Fruit fly (Drosophila melanogaster) whole organism, embryonic: ENCODE results near the gene alpha-Man-Ia.
A peak's percentile ranks its signal among the peaks of the same experiment; 100 is the strongest.

Experiments used
- ATbp ChIP-seq: fragments of 200-800 bp; sonication (Bioruptor generic); optimal IDR thresholded peaks from 2 replicates; lab custom pipeline; 2017; ENCODE audit warnings: missing biosample characterization, mild to moderate bottlenecking, missing genetic modification characterization, missing genetic modification reagents
- Awh ChIP-seq: fragments of 200-800 bp; sonication (Bioruptor generic); IDR thresholded peaks from 2 replicates; pipeline ENCODE4, ENCODE4 v1.3.6; 2022; ENCODE audit warnings: missing biosample characterization, missing genetic modification characterization
- BtbVII ChIP-seq: fragments of 200-800 bp; sonication (Bioruptor generic); optimal IDR thresholded peaks from 3 replicates; lab custom pipeline; 2017; ENCODE audit warnings: missing biosample characterization, mild to moderate bottlenecking, missing genetic modification characterization
- CG10147 ChIP-seq: fragments of 200-800 bp; sonication (Bioruptor generic); optimal IDR thresholded peaks from 2 replicates; lab custom pipeline; 2019; ENCODE audit warnings: missing biosample characterization, mild to moderate bottlenecking, missing genetic modification characterization, moderate library complexity
- CG10366 ChIP-seq: fragments of 200-800 bp; sonication (Bioruptor generic); IDR thresholded peaks from 2 replicates; pipeline ENCODE4 v1.3.6; 2022; ENCODE audit warnings: missing biosample characterization, missing genetic modification characterization
- CG12769 ChIP-seq: fragments of 200-800 bp; sonication (Bioruptor generic); optimal IDR thresholded peaks from 2 replicates; lab custom pipeline; 2019; ENCODE audit warnings: missing biosample characterization, mild to moderate bottlenecking, missing genetic modification characterization, moderate library complexity
- CG12942 ChIP-seq: fragments of 200-800 bp; sonication (Bioruptor generic); optimal IDR thresholded peaks from 3 replicates; lab custom pipeline; 2016; ENCODE audit warnings: missing biosample characterization, missing genetic modification characterization
- CG13287 ChIP-seq: fragments of 200-800 bp; sonication (Bioruptor generic); IDR thresholded peaks from 2 replicates; pipeline ENCODE4 v1.3.6; 2022; ENCODE audit warnings: missing biosample characterization, missing genetic modification characterization; ENCODE audit not compliant: partially characterized antibody
- CG13894 ChIP-seq: fragments of 200-800 bp; sonication (Bioruptor generic); optimal IDR thresholded peaks from 3 replicates; lab custom pipeline; 2018; ENCODE audit warnings: missing biosample characterization, mild to moderate bottlenecking, missing genetic modification characterization, moderate library complexity
- CG16815 ChIP-seq: fragments of 200-800 bp; sonication (Bioruptor generic); optimal IDR thresholded peaks from 3 replicates; lab custom pipeline; 2017; ENCODE audit warnings: missing biosample characterization, mild to moderate bottlenecking, missing genetic modification characterization
- CG18262 ChIP-seq: fragments of 200-800 bp; optimal IDR thresholded peaks from 3 replicates; lab custom pipeline; 2019; ENCODE audit warnings: missing biosample characterization, mild to moderate bottlenecking, missing genetic modification characterization, moderate library complexity
- CG30403 ChIP-seq: fragments of 200-800 bp; sonication (Bioruptor generic); optimal IDR thresholded peaks from 3 replicates; lab custom pipeline; 2016; ENCODE audit warnings: missing biosample characterization, missing genetic modification characterization
- CG3838 ChIP-seq: fragments of 200-800 bp; sonication (Bioruptor generic); optimal IDR thresholded peaks from 3 replicates; lab custom pipeline; 2016; ENCODE audit warnings: missing biosample characterization, missing genetic modification characterization
- CG43689 ChIP-seq: fragments of 200-800 bp; sonication (Bioruptor generic); IDR thresholded peaks from 2 replicates; pipeline ENCODE4 v1.3.6; 2022; ENCODE audit warnings: missing biosample characterization, missing genetic modification characterization
- CG4854 ChIP-seq: fragments of 200-800 bp; sonication (Bioruptor generic); optimal IDR thresholded peaks from 2 replicates; lab custom pipeline; 2016; ENCODE audit warnings: missing biosample characterization, missing genetic modification characterization, inconsistent platforms
- CG6272 ChIP-seq: fragments of 200-800 bp; sonication (Bioruptor generic); IDR thresholded peaks from 2 replicates; pipeline ENCODE4 v1.3.6; 2022; ENCODE audit warnings: missing biosample characterization, missing genetic modification characterization
- CG7745 ChIP-seq: fragments of 200-800 bp; sonication (Bioruptor generic); optimal IDR thresholded peaks from 2 replicates; lab custom pipeline; 2018; ENCODE audit warnings: missing biosample characterization, mild to moderate bottlenecking, missing genetic modification characterization, moderate library complexity
- CG7786 ChIP-seq: fragments of 200-800 bp; sonication (Bioruptor generic); optimal IDR thresholded peaks from 2 replicates; lab custom pipeline; 2016; ENCODE audit warnings: missing biosample characterization, missing genetic modification characterization
- Doc2 ChIP-seq: fragments of 200-800 bp; sonication (Bioruptor generic); IDR thresholded peaks from 2 replicates; pipeline ENCODE4 v1.3.6; 2022; ENCODE audit warnings: missing biosample characterization, missing genetic modification characterization
- E2f2 ChIP-seq: fragments of 200-800 bp; sonication (Bioruptor generic); IDR thresholded peaks from 2 replicates; pipeline ENCODE4 v1.3.6; 2022; ENCODE audit warnings: missing biosample characterization, missing genetic modification characterization
- Ets65A ChIP-seq: fragments of 200-800 bp; sonication (Bioruptor generic); peaks from one replicate; lab custom pipeline; 2016; ENCODE audit warnings: missing biosample characterization, missing genetic modification characterization
- Fer3 ChIP-seq: fragments of 200-800 bp; sonication (Bioruptor generic); optimal IDR thresholded peaks from 2 replicates; lab custom pipeline; 2018; ENCODE audit warnings: missing biosample characterization, mild to moderate bottlenecking, missing genetic modification characterization, moderate library complexity
- HLH3B ChIP-seq: fragments of 200-800 bp; sonication (Bioruptor generic); IDR thresholded peaks from 2 replicates; pipeline ENCODE4 v1.3.6; 2022; ENCODE audit warnings: missing biosample characterization, missing genetic modification characterization
- Hsf ChIP-seq: fragments of 200-800 bp; sonication (Bioruptor generic); optimal IDR thresholded peaks from 3 replicates; lab custom pipeline; 2016; ENCODE audit warnings: missing biosample characterization, missing genetic modification characterization
- Meics ChIP-seq: fragments of 200-800 bp; sonication (Bioruptor generic); optimal IDR thresholded peaks from 2 replicates; lab custom pipeline; 2017; ENCODE audit warnings: missing biosample characterization, mild to moderate bottlenecking, missing genetic modification characterization
- Neu2 ChIP-seq: fragments of 200-800 bp; sonication (Bioruptor generic); optimal IDR thresholded peaks from 3 replicates; lab custom pipeline; 2016; ENCODE audit warnings: missing biosample characterization, missing genetic modification characterization, borderline replicate concordance
- Nf-YC ChIP-seq: fragments of 200-800 bp; optimal IDR thresholded peaks from 3 replicates; lab custom pipeline; 2019; ENCODE audit warnings: missing biosample characterization, mild to moderate bottlenecking, missing genetic modification characterization, moderate library complexity
- Oli ChIP-seq: fragments of 200-800 bp; sonication (Bioruptor generic); optimal IDR thresholded peaks from 2 replicates; lab custom pipeline; 2018; ENCODE audit warnings: missing biosample characterization, mild to moderate bottlenecking, missing genetic modification characterization, moderate library complexity
- Side ChIP-seq: fragments of 200-800 bp; sonication (Bioruptor generic); optimal IDR thresholded peaks from 2 replicates; lab custom pipeline; 2016; ENCODE audit warnings: missing biosample characterization, missing genetic modification characterization
- Spps ChIP-seq: fragments of 200-800 bp; sonication (Bioruptor generic); optimal IDR thresholded peaks from 2 replicates; lab custom pipeline; 2018; ENCODE audit warnings: missing biosample characterization, mild to moderate bottlenecking, missing genetic modification characterization
- ara ChIP-seq: fragments of 200-800 bp; sonication (Bioruptor generic); IDR thresholded peaks from 2 replicates; pipeline ENCODE4 v1.3.6; 2022; ENCODE audit warnings: missing biosample characterization, missing genetic modification characterization
- bsh ChIP-seq, 2 experiments: fragments of 200-800 bp; sonication (Bioruptor generic); optimal IDR thresholded peaks; 2 replicates each; lab custom pipeline; 2017 to 2018; ENCODE audit warnings: mild to moderate bottlenecking in 2 of 2, missing biosample characterization in 2 of 2, missing genetic modification characterization in 2 of 2, moderate library complexity in 1 of 2
- btn ChIP-seq: fragments of 200-800 bp; sonication (Bioruptor generic); optimal IDR thresholded peaks from 2 replicates; lab custom pipeline; 2016; ENCODE audit warnings: missing biosample characterization, missing genetic modification characterization
- cas ChIP-seq: fragments of 200-800 bp; sonication (Bioruptor generic); IDR thresholded peaks from 2 replicates; pipeline ENCODE4 v1.3.6; 2022; ENCODE audit warnings: missing biosample characterization, missing genetic modification characterization
- chif ChIP-seq, 2 experiments: fragments of 200-800 bp; sonication (Bioruptor generic); optimal IDR thresholded peaks; 3 replicates each; lab custom pipeline; 2016; ENCODE audit warnings: missing biosample characterization in 2 of 2, missing genetic modification characterization in 2 of 2
- eve ChIP-seq, 2 experiments: fragments of >200 bp; optimal IDR thresholded peaks; 2 replicates each; lab custom pipeline; 2017; ENCODE audit warnings: missing biosample characterization in 2 of 2, missing genetic modification characterization in 2 of 2
- exex ChIP-seq: fragments of 200-800 bp; sonication (Bioruptor generic); optimal IDR thresholded peaks from 4 replicates; lab custom pipeline; 2018; ENCODE audit warnings: missing biosample characterization, mild to moderate bottlenecking, missing genetic modification characterization, moderate library complexity
- fd3F ChIP-seq: fragments of 200-800 bp; sonication (Bioruptor generic); optimal IDR thresholded peaks from 2 replicates; lab custom pipeline; 2018; ENCODE audit warnings: missing biosample characterization, mild to moderate bottlenecking, missing genetic modification characterization, moderate library complexity
- ftz-f1 ChIP-seq: fragments of 200-800 bp; sonication (Bioruptor generic); optimal IDR thresholded peaks from 2 replicates; lab custom pipeline; 2016; ENCODE audit warnings: missing biosample characterization, missing genetic modification characterization
- gfzf ChIP-seq: fragments of 200-800 bp; sonication (Bioruptor generic); optimal IDR thresholded peaks from 2 replicates; lab custom pipeline; 2016; ENCODE audit warnings: missing biosample characterization, mild to moderate bottlenecking, missing genetic modification characterization, moderate library complexity
- gt ChIP-seq: fragments of 200-800 bp; sonication (Bioruptor generic); IDR thresholded peaks from 2 replicates; pipeline ENCODE4 v1.3.6; 2022; ENCODE audit warnings: missing biosample characterization, missing genetic modification characterization
- hbn ChIP-seq: fragments of 200-800 bp; sonication (Bioruptor generic); IDR thresholded peaks from 2 replicates; pipeline ENCODE4 v1.3.6; 2022; ENCODE audit warnings: missing biosample characterization, missing genetic modification characterization; ENCODE audit not compliant: partially characterized antibody
- her ChIP-seq: fragments of 200-800 bp; sonication (Bioruptor generic); optimal IDR thresholded peaks from 2 replicates; lab custom pipeline; 2016; ENCODE audit warnings: missing biosample characterization, missing genetic modification characterization
- insv ChIP-seq, 2 experiments: fragments of 200-800 bp; sonication (Bioruptor generic); optimal IDR thresholded peaks; 3 replicates each; lab custom pipeline; 2016 to 2018; ENCODE audit warnings: missing biosample characterization in 2 of 2, missing genetic modification characterization in 2 of 2
- lola ChIP-seq, 3 experiments: fragments of >200 bp in 2 of 3; fragments of 200-800 bp in 1 of 3; sonication (Bioruptor generic) in 1 of 3; optimal IDR thresholded peaks; 2 replicates each; lab custom pipeline; 2017 to 2019; ENCODE audit warnings: missing biosample characterization in 3 of 3, missing genetic modification characterization in 3 of 3, mild to moderate bottlenecking in 1 of 3, moderate library complexity in 1 of 3
- odd ChIP-seq: fragments of 200-800 bp; sonication (Bioruptor generic); optimal IDR thresholded peaks from 2 replicates; lab custom pipeline; 2017; ENCODE audit warnings: missing biosample characterization, mild to moderate bottlenecking, missing genetic modification characterization
- sens ChIP-seq: fragments of 200-800 bp; sonication (Bioruptor generic); peaks from one replicate; lab custom pipeline; 2016; ENCODE audit warnings: missing biosample characterization, missing genetic modification characterization
- vvl ChIP-seq: fragments of 200-800 bp; sonication (Bioruptor generic); IDR thresholded peaks from 2 replicates; pipeline ENCODE4 v1.3.6; 2022; ENCODE audit warnings: missing biosample characterization, missing genetic modification characterization
- yki ChIP-seq: fragments of >200 bp; optimal IDR thresholded peaks from 3 replicates; lab custom pipeline; 2018

Gene alpha-Man-Ia

DNA sequence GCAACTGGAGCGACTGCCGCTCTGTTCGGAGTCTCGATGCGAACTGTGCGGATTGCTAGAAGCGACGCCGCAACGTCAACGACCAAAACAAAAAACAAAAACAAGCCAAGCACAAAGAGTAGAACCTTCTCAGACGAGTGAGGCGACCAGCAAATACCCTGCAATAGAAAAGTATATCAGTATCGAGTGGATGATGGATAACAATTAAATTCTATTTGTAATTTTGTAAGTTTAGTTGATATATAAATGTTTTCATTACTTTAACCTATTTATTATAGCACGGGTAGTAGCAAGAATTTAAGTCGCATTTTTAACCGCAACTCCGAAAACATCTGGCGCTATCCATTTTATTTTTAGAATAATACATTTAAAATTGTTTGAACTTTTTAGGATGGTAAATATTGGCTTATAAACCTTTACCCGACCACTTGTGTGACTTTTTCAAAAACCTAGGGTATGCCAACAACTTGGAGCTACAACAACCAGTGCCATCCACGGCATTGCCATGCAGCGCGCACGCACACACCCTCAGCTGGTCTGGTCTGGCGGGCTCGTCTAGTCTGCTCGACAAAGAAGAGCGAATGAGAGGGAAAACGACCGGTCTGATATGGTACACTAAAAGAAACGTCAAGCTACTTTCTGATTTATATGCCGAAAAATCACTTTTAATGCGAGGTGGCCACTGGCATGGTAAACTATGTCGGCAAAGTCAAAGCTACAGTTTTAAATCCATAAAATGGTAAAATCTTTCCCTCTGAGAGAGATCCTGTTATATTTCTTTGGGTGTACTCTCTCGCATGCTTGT, 60.3 kb downstream of the alpha-Man-Ia start, which contains the start of gene CG12643 (continued):
- TF ChIP-seq Awh (GFP tag; lab: Robert Waterston, UW): peak; percentile 96
- TF ChIP-seq exex (tag; lab: Kevin White, UChicago): peak; percentile 49
- peak in 1 of 2 experiments; percentile 85 for TF ChIP-seq eve (GFP tag; optimal IDR thresholded peaks at IDR 0.05; lab: Kevin White, UChicago)
- TF ChIP-seq odd: peak; percentile 83
- peak in 1 of 3 experiments; percentile 86 for TF ChIP-seq lola (GFP tag; optimal IDR thresholded peaks at IDR 0.05; lab: Kevin White, UChicago)
- peak; percentile 95 for TF ChIP-seq HLH3B (GFP tag; lab: Robert Waterston, UW)
- peak; percentile 75 for TF ChIP-seq CG6272 (GFP tag; lab: Robert Waterston, UW)
- TF ChIP-seq Neu2 (GFP tag; lab: Kevin White, UChicago): peak; percentile 78
- peak; percentile 50 for TF ChIP-seq ftz-f1
- TF ChIP-seq Nf-YC (tag; lab: Kevin White, UChicago): peak; percentile 79
- peak; percentile 96 for TF ChIP-seq CG12769 (tag; lab: Kevin White, UChicago)
- TF ChIP-seq Doc2: peak; percentile 70; the same call in 1 of the 2 replicates
- peak; percentile 74 for TF ChIP-seq E2f2
- TF ChIP-seq CG16815: peak; percentile 65
- no peak for TF ChIP-seq yki
- TF ChIP-seq Oli (tag; lab: Kevin White, UChicago): peak; percentile 78
- TF ChIP-seq btn (GFP tag; lab: Kevin White, UChicago): peak; percentile 94
- no peak for TF ChIP-seq cas (GFP tag; lab: Robert Waterston, UW)
- peak; percentile 80 for TF ChIP-seq CG18262
- peak; percentile 94 to 95 for TF ChIP-seq chif (GFP tag; optimal IDR thresholded peaks at IDR 0.05; lab: Kevin White, UChicago)
- TF ChIP-seq CG13894 (tag; lab: Kevin White, UChicago): peak; percentile 53
- TF ChIP-seq Fer3 (tag; lab: Kevin White, UChicago): peak; percentile 78
- peak; percentile 13 for TF ChIP-seq gfzf
- TF ChIP-seq CG4854: peak; percentile 78
- peak; percentile 94 for TF ChIP-seq her (GFP tag; lab: Kevin White, UChicago)
- peak; percentile 95 for TF ChIP-seq CG10366 (GFP tag; lab: Robert Waterston, UW)
- TF ChIP-seq CG7745 (tag; lab: Kevin White, UChicago): no peak
- TF ChIP-seq CG10147 (GFP tag; lab: Kevin White, UChicago): peak; percentile 77
- TF ChIP-seq vvl (GFP tag; lab: Robert Waterston, UW): peak; percentile 96
- peak; percentile 20 for TF ChIP-seq CG3838 (GFP tag; lab: Kevin White, UChicago)
- TF ChIP-seq ATbp: peak; percentile 94
- peak; percentile 51 for TF ChIP-seq fd3F (GFP tag; lab: Kevin White, UChicago)
- TF ChIP-seq gt (GFP tag; lab: Robert Waterston, UW): peak; percentile 83
- peak; percentile 75 for TF ChIP-seq BtbVII
- peak; percentile 27 to 70 for TF ChIP-seq insv (GFP tag; optimal IDR thresholded peaks at IDR 0.05; lab: Kevin White, UChicago)
- TF ChIP-seq bsh (GFP tag; optimal IDR thresholded peaks at IDR 0.05; lab: Kevin White, UChicago): peak; percentile 72 to 93
- TF ChIP-seq Hsf (GFP tag; lab: Kevin White, UChicago): peak; percentile 93
- TF ChIP-seq Side (GFP tag; lab: Kevin White, UChicago): peak; percentile 91
- TF ChIP-seq ara (GFP tag; lab: Robert Waterston, UW): peak; percentile 82
- peak; percentile 88 for TF ChIP-seq CG30403 (GFP tag; lab: Kevin White, UChicago)
- peak; percentile 86 for TF ChIP-seq Meics (GFP tag; lab: Kevin White, UChicago)
- peak; percentile 94 for TF ChIP-seq CG7786 (GFP tag; lab: Kevin White, UChicago)
- TF ChIP-seq sens (GFP tag; lab: Kevin White, UChicago): peak; percentile 99
- TF ChIP-seq Ets65A (GFP tag; lab: Kevin White, UChicago): peak; percentile 99
- TF ChIP-seq CG12942 (GFP tag; lab: Kevin White, UChicago): peak; percentile 89
- peak; percentile 13; the same call in 1 of the 2 replicates for TF ChIP-seq CG13287 (GFP tag; lab: Robert Waterston, UW)
- no peak for TF ChIP-seq hbn (GFP tag; lab: Robert Waterston, UW)
- peak; percentile 64 for TF ChIP-seq Spps
- peak; percentile 85 for TF ChIP-seq CG43689 (GFP tag; lab: Robert Waterston, UW)
